Worm (Caenorhabditis elegans) whole organism, young adult: Measurements from ENCODE around the gene F57C12.6.

Experiments
- dpl-1 ChIP-seq: fragments of 150-350 bp; optimal IDR thresholded peaks from 2 replicates; lab custom pipeline; 2014; ENCODE audit warnings: missing biosample characterization, missing genetic modification reagents, missing genetic modification characterization
- efl-1 ChIP-seq: fragments of 150-350 bp; optimal IDR thresholded peaks from 2 replicates; lab custom pipeline; 2014; ENCODE audit warnings: missing biosample characterization, missing genetic modification reagents, missing genetic modification characterization
- lag-1 ChIP-seq: fragments of 200-800 bp; sonication (Bioruptor generic); IDR thresholded peaks from 2 replicates; pipeline ENCODE4 v1.3.6; 2022; ENCODE audit warnings: missing genetic modification reagents, missing genetic modification characterization, missing compliant biosample characterization

DNA sequence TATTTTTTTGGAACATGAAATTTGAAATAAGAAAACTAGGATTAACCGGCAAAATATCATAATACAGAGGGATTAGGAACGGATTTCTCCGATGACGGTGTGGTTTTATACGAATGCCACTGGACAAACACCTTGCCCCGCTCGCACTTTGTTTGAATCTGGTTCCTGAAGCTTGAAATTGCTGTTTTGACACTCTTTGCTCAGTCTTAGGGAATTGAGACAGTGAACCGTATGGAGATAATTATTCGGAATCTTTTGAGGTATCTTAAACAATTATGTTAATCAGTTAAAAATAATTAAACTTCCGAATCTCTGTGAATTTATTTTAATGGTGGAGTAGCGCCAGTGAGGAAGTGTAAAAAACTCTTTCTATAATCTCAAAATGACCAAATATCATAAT, 45.7 kb upstream of the F57C12.6 start, which contains the start of gene F13C5.3:
- TF ChIP-seq efl-1 (GFP tag; lab: Kevin White, UChicago): no peak
- TF ChIP-seq lag-1: no peak
- TF ChIP-seq dpl-1 (GFP tag; lab: Kevin White, UChicago): no peak
